Fruit fly (Drosophila melanogaster) whole organism, embryonic: ENCODE measurements around the gene Gr98b.

Experiments used
- BtbVII ChIP-seq: fragments of 200-800 bp; sonication (Bioruptor generic); optimal IDR thresholded peaks from 3 replicates; lab custom pipeline; 2017; ENCODE audit warnings: missing biosample characterization, mild to moderate bottlenecking, missing genetic modification characterization
- CG10654 ChIP-seq: fragments of 200-800 bp; sonication (Bioruptor generic); optimal IDR thresholded peaks from 2 replicates; lab custom pipeline; 2016; ENCODE audit warnings: missing biosample characterization, missing genetic modification characterization
- CG12391 ChIP-seq: fragments of 200-800 bp; sonication (Bioruptor generic); optimal IDR thresholded peaks from 3 replicates; lab custom pipeline; 2018; ENCODE audit warnings: missing biosample characterization, mild to moderate bottlenecking, missing genetic modification characterization, moderate library complexity
- CG12769 ChIP-seq: fragments of 200-800 bp; sonication (Bioruptor generic); optimal IDR thresholded peaks from 2 replicates; lab custom pipeline; 2019; ENCODE audit warnings: missing biosample characterization, mild to moderate bottlenecking, missing genetic modification characterization, moderate library complexity
- CG12942 ChIP-seq: fragments of 200-800 bp; sonication (Bioruptor generic); optimal IDR thresholded peaks from 3 replicates; lab custom pipeline; 2016; ENCODE audit warnings: missing biosample characterization, missing genetic modification characterization
- CG13296 ChIP-seq: fragments of 200-800 bp; sonication (Bioruptor generic); optimal IDR thresholded peaks from 3 replicates; lab custom pipeline; 2018; ENCODE audit warnings: missing biosample characterization, mild to moderate bottlenecking, missing genetic modification characterization
- CG14710 ChIP-seq: fragments of 200-800 bp; sonication (Bioruptor generic); optimal IDR thresholded peaks from 3 replicates; lab custom pipeline; 2019; ENCODE audit warnings: missing biosample characterization, mild to moderate bottlenecking, missing genetic modification characterization, moderate library complexity
- CG14860 ChIP-seq: fragments of 200-800 bp; sonication (Bioruptor generic); IDR thresholded peaks from 3 replicates; pipeline ENCODE4 v1.3.6; 2022; ENCODE audit warnings: missing biosample characterization, missing genetic modification characterization; ENCODE audit not compliant: partially characterized antibody
- CG15011 ChIP-seq: fragments of 200-800 bp; sonication (Bioruptor generic); optimal IDR thresholded peaks from 3 replicates; lab custom pipeline; 2018; ENCODE audit warnings: missing biosample characterization, mild to moderate bottlenecking, missing genetic modification characterization
- CG1602 ChIP-seq: fragments of 200-800 bp; sonication (Bioruptor generic); optimal IDR thresholded peaks from 3 replicates; lab custom pipeline; 2016; ENCODE audit warnings: missing biosample characterization, missing genetic modification characterization
- CG1647 ChIP-seq: fragments of 200-800 bp; sonication (Bioruptor generic); optimal IDR thresholded peaks from 3 replicates; lab custom pipeline; 2016; ENCODE audit warnings: missing biosample characterization, missing genetic modification characterization
- CG17912 ChIP-seq: fragments of 200-800 bp; sonication (Bioruptor generic); optimal IDR thresholded peaks from 2 replicates; lab custom pipeline; 2018; ENCODE audit warnings: missing biosample characterization, mild to moderate bottlenecking, missing genetic modification characterization
- CG18599 ChIP-seq: fragments of 200-800 bp; sonication (Bioruptor generic); optimal IDR thresholded peaks from 3 replicates; lab custom pipeline; 2017; ENCODE audit warnings: missing biosample characterization, missing genetic modification characterization, mild to moderate bottlenecking, moderate library complexity, missing genetic modification reagents
- CG2875 ChIP-seq: fragments of 200-800 bp; sonication (Bioruptor generic); optimal IDR thresholded peaks from 2 replicates; lab custom pipeline; 2017; ENCODE audit warnings: missing biosample characterization, mild to moderate bottlenecking, missing genetic modification characterization, missing genetic modification reagents
- CG31441 ChIP-seq: fragments of 200-800 bp; sonication (Bioruptor generic); IDR thresholded peaks from 2 replicates; pipeline ENCODE4 v1.3.6; 2022; ENCODE audit warnings: missing biosample characterization, missing genetic modification characterization
- CG32532 ChIP-seq: fragments of 200-800 bp; sonication (Bioruptor generic); IDR thresholded peaks from 2 replicates; pipeline ENCODE4 v1.3.6; 2022; ENCODE audit warnings: missing biosample characterization, missing genetic modification characterization
- CG34376 ChIP-seq: fragments of 200-800 bp; sonication (Bioruptor generic); optimal IDR thresholded peaks from 2 replicates; lab custom pipeline; 2018; ENCODE audit warnings: missing biosample characterization, mild to moderate bottlenecking, missing genetic modification characterization
- CG5953 ChIP-seq: fragments of 200-800 bp; sonication (Bioruptor generic); IDR thresholded peaks from 2 replicates; pipeline ENCODE4 v1.3.6; 2022; ENCODE audit warnings: missing biosample characterization, missing genetic modification characterization
- CG6683 ChIP-seq: fragments of 200-800 bp; sonication (Bioruptor generic); optimal IDR thresholded peaks from 2 replicates; lab custom pipeline; 2017; ENCODE audit warnings: missing biosample characterization, mild to moderate bottlenecking, missing genetic modification characterization, missing genetic modification reagents
- CG7556 ChIP-seq: fragments of 200-800 bp; sonication (Bioruptor generic); optimal IDR thresholded peaks from 2 replicates; lab custom pipeline; 2017; ENCODE audit warnings: missing biosample characterization, mild to moderate bottlenecking, missing genetic modification characterization
- CG7987 ChIP-seq: fragments of 200-800 bp; sonication (Bioruptor generic); optimal IDR thresholded peaks from 2 replicates; lab custom pipeline; 2018; ENCODE audit warnings: missing biosample characterization, mild to moderate bottlenecking, missing genetic modification characterization, moderate library complexity
- CG8924 ChIP-seq: fragments of 200-800 bp; optimal IDR thresholded peaks from 3 replicates; lab custom pipeline; 2019; ENCODE audit warnings: missing biosample characterization, mild to moderate bottlenecking, missing genetic modification characterization, moderate library complexity
- Hmr ChIP-seq: fragments of 200-800 bp; sonication (Bioruptor generic); optimal IDR thresholded peaks from 3 replicates; lab custom pipeline; 2017; ENCODE audit warnings: mild to moderate bottlenecking, missing biosample characterization, missing genetic modification reagents, missing genetic modification characterization
- Lim3 ChIP-seq: fragments of 200-800 bp; sonication (Bioruptor generic); IDR thresholded peaks from 2 replicates; pipeline ENCODE4 v1.3.6; 2022; ENCODE audit warnings: missing biosample characterization, missing genetic modification characterization
- Meics ChIP-seq: fragments of 200-800 bp; sonication (Bioruptor generic); optimal IDR thresholded peaks from 2 replicates; lab custom pipeline; 2017; ENCODE audit warnings: missing biosample characterization, mild to moderate bottlenecking, missing genetic modification characterization
- Mrtf ChIP-seq: fragments of 200-800 bp; sonication (Bioruptor generic); IDR thresholded peaks from 3 replicates; pipeline ENCODE4 v1.3.6; 2022; ENCODE audit warnings: missing biosample characterization, missing genetic modification characterization
- NfI ChIP-seq: fragments of 200-800 bp; sonication (Bioruptor generic); optimal IDR thresholded peaks from 3 replicates; lab custom pipeline; 2018; ENCODE audit warnings: missing biosample characterization, mild to moderate bottlenecking, missing genetic modification characterization, moderate library complexity
- Scr ChIP-seq: fragments of 200-800 bp; sonication (Bioruptor generic); IDR thresholded peaks from 2 replicates; pipeline ENCODE4 v1.3.6; 2022; ENCODE audit warnings: missing biosample characterization, missing genetic modification characterization; ENCODE audit not compliant: partially characterized antibody
- Usf ChIP-seq: fragments of 200-800 bp; sonication (Bioruptor generic); optimal IDR thresholded peaks from 2 replicates; lab custom pipeline; 2017; ENCODE audit warnings: missing genotype, missing biosample characterization, missing genetic modification characterization
- ato ChIP-seq: fragments of 200-800 bp; sonication (Bioruptor generic); IDR thresholded peaks from 2 replicates; pipeline ENCODE4 v1.3.6; 2022; ENCODE audit warnings: missing biosample characterization, missing genetic modification characterization; ENCODE audit not compliant: partially characterized antibody
- da ChIP-seq: fragments of 200-800 bp; sonication (Bioruptor generic); optimal IDR thresholded peaks from 2 replicates; lab custom pipeline; 2016; ENCODE audit warnings: missing biosample characterization, missing genetic modification characterization
- danr ChIP-seq: fragments of 200-800 bp; sonication (Bioruptor generic); IDR thresholded peaks from 2 replicates; pipeline ENCODE4 v1.3.6; 2022; ENCODE audit warnings: missing biosample characterization, missing genetic modification characterization
- esg ChIP-seq: fragments of 200-800 bp; sonication (Bioruptor generic); conservative IDR thresholded peaks from 2 replicates; pipeline ENCODE4 v1.3.6; 2022; ENCODE audit warnings: missing biosample characterization, missing genetic modification characterization
- ewg ChIP-seq: fragments of 200-800 bp; sonication (Bioruptor generic); optimal IDR thresholded peaks from 3 replicates; lab custom pipeline; 2017; ENCODE audit warnings: mild to moderate bottlenecking, missing biosample characterization, missing genetic modification reagents, missing genetic modification characterization
- gt ChIP-seq: fragments of 200-800 bp; sonication (Bioruptor generic); IDR thresholded peaks from 2 replicates; pipeline ENCODE4 v1.3.6; 2022; ENCODE audit warnings: missing biosample characterization, missing genetic modification characterization
- klu ChIP-seq: fragments of 200-800 bp; sonication (Bioruptor generic); IDR thresholded peaks from 2 replicates; pipeline ENCODE4 v1.3.6; 2022; ENCODE audit warnings: missing biosample characterization, missing genetic modification characterization
- knrl ChIP-seq: fragments of 200-800 bp; sonication (Bioruptor generic); IDR thresholded peaks from 3 replicates; pipeline ENCODE4 v1.3.6; 2022; ENCODE audit warnings: missing biosample characterization, missing genetic modification characterization; ENCODE audit not compliant: partially characterized antibody
- lmd ChIP-seq: fragments of 200-800 bp; sonication (Bioruptor generic); IDR thresholded peaks from 2 replicates; pipeline ENCODE4 v1.3.6; 2022; ENCODE audit warnings: missing biosample characterization, missing genetic modification characterization
- lola ChIP-seq, 3 experiments: fragments of >200 bp in 2 of 3; fragments of 200-800 bp in 1 of 3; sonication (Bioruptor generic) in 1 of 3; optimal IDR thresholded peaks; 2 replicates each; lab custom pipeline; 2017 to 2019; ENCODE audit warnings: missing biosample characterization in 3 of 3, missing genetic modification characterization in 3 of 3, mild to moderate bottlenecking in 1 of 3, moderate library complexity in 1 of 3
- mld ChIP-seq: fragments of 200-800 bp; sonication (Bioruptor generic); IDR thresholded peaks from 3 replicates; pipeline ENCODE4 v1.3.6; 2022; ENCODE audit warnings: missing biosample characterization, missing genetic modification characterization; ENCODE audit not compliant: partially characterized antibody
- nerfin-1 ChIP-seq: fragments of 200-800 bp; sonication (Bioruptor generic); optimal IDR thresholded peaks from 3 replicates; lab custom pipeline; 2019; ENCODE audit warnings: missing biosample characterization, mild to moderate bottlenecking, missing genetic modification characterization, moderate library complexity
- oc ChIP-seq: fragments of 200-800 bp; sonication (Bioruptor generic); optimal IDR thresholded peaks from 2 replicates; lab custom pipeline; 2018; ENCODE audit warnings: missing biosample characterization, mild to moderate bottlenecking, missing genetic modification characterization, moderate library complexity
- onecut ChIP-seq: fragments of 200-800 bp; sonication (Bioruptor generic); IDR thresholded peaks from 2 replicates; pipeline ENCODE4 v1.3.6; 2022; ENCODE audit warnings: missing biosample characterization, missing genetic modification characterization
- peb ChIP-seq: fragments of 200-800 bp; sonication (Bioruptor generic); IDR thresholded peaks from 2 replicates; pipeline ENCODE4 v1.3.6; 2022; ENCODE audit warnings: missing biosample characterization, missing genetic modification characterization
- salm ChIP-seq: fragments of 200-800 bp; sonication (Bioruptor generic); optimal IDR thresholded peaks from 2 replicates; lab custom pipeline; 2018; ENCODE audit warnings: missing biosample characterization, mild to moderate bottlenecking, missing genetic modification characterization
- stc ChIP-seq: fragments of 200-800 bp; sonication (Bioruptor generic); IDR thresholded peaks from 2 replicates; pipeline ENCODE4 v1.3.6; 2022; ENCODE audit warnings: missing biosample characterization, missing genetic modification characterization
- usp ChIP-seq: fragments of >200 bp; optimal IDR thresholded peaks from 2 replicates; lab custom pipeline; 2017; ENCODE audit warnings: missing biosample characterization, missing genetic modification characterization
- z ChIP-seq: fragments of 200-800 bp; sonication (Bioruptor generic); IDR thresholded peaks from 3 replicates; pipeline ENCODE4 v1.3.6; 2022; ENCODE audit warnings: missing biosample characterization, missing genetic modification characterization
- zen ChIP-seq: fragments of 200-800 bp; sonication (Bioruptor generic); optimal IDR thresholded peaks from 3 replicates; lab custom pipeline; 2018; ENCODE audit warnings: missing biosample characterization, mild to moderate bottlenecking, missing genetic modification characterization, moderate library complexity
- zfh2 ChIP-seq: fragments of 200-800 bp; sonication (Bioruptor generic); optimal IDR thresholded peaks from 2 replicates; lab custom pipeline; 2016; ENCODE audit warnings: missing biosample characterization, missing genetic modification characterization

Gene Gr98b

DNA sequence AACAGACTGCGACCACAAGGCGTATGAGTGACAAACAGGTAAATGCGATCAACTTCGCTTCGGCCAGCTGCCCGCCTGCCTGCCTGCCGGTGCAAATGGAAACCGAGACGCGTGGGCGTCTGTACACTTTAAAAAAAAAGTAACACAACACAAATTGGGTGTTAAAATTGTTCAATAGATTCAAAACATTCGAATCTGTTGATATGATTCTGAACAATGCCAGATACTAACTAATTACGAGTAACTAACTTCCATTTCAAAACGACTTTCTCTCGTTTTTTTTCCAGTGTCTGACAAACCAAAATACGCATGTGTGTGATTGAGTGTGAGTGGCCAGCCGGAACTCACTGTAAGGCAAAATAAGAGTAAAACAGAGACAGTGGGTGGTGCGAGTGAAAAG, 27.4 kb downstream of the Gr98b start (continued):
- TF ChIP-seq Scr, result no peak
- TF ChIP-seq lola (GFP tag; optimal IDR thresholded peaks at IDR 0.05; lab: Kevin White, UChicago), result no peak
- no peak for TF ChIP-seq usp (GFP tag; lab: Kevin White, UChicago)
- TF ChIP-seq CG7987 (GFP tag; lab: Kevin White, UChicago), result peak; percentile 76
- no peak for TF ChIP-seq Usf
- peak; percentile 48 for TF ChIP-seq CG2875 (GFP tag; lab: Kevin White, UChicago)
- TF ChIP-seq Lim3, result peak; percentile 56; the same call in 1 of the 2 replicates
- peak; percentile 49 for TF ChIP-seq ewg (GFP tag; lab: Kevin White, UChicago)
- TF ChIP-seq klu (GFP tag; lab: Robert Waterston, UW), result peak; percentile 87
- TF ChIP-seq esg (GFP tag; lab: Robert Waterston, UW), result peak; percentile 91
- peak; percentile 90 for TF ChIP-seq Mrtf (GFP tag; lab: Robert Waterston, UW)
- TF ChIP-seq CG12769 (tag; lab: Kevin White, UChicago), result peak; percentile 85
- TF ChIP-seq CG12391 (tag; lab: Kevin White, UChicago), result peak; percentile 77
- TF ChIP-seq salm (tag; lab: Kevin White, UChicago), result peak; percentile 25
- TF ChIP-seq ato (GFP tag; lab: Robert Waterston, UW), result no peak
- peak; percentile 75 for TF ChIP-seq CG34376
- no peak for TF ChIP-seq oc
- TF ChIP-seq CG31441 (GFP tag; lab: Robert Waterston, UW), result no peak; the same call in 1 of the 2 replicates
- TF ChIP-seq mld (GFP tag; lab: Robert Waterston, UW), result no peak
- TF ChIP-seq onecut (GFP tag; lab: Robert Waterston, UW), result peak; percentile 82
- peak; percentile 69 for TF ChIP-seq NfI (GFP tag; lab: Kevin White, UChicago)
- TF ChIP-seq Meics (GFP tag; lab: Kevin White, UChicago), result peak; percentile 92
- peak; percentile 94 for TF ChIP-seq CG32532 (GFP tag; lab: Robert Waterston, UW)
- TF ChIP-seq CG10654 (GFP tag; lab: Kevin White, UChicago), result peak; percentile 86
- TF ChIP-seq CG5953, result peak; percentile 84
- peak; percentile 75; the same call in 2 of the 3 replicates for TF ChIP-seq z (GFP tag; lab: Robert Waterston, UW)
- peak; percentile 71 for TF ChIP-seq CG12942 (GFP tag; lab: Kevin White, UChicago)
- TF ChIP-seq Hmr (GFP tag; lab: Kevin White, UChicago), result peak; percentile 81
- TF ChIP-seq CG14860, result no peak
- peak; percentile 78 for TF ChIP-seq CG15011 (GFP tag; lab: Kevin White, UChicago)
- TF ChIP-seq CG1647, result peak; percentile 88
- peak; percentile 88 for TF ChIP-seq danr
- peak; percentile 85 for TF ChIP-seq zen (tag; lab: Kevin White, UChicago)
- TF ChIP-seq zfh2, result peak; percentile 81
- peak; percentile 82 for TF ChIP-seq stc (GFP tag; lab: Robert Waterston, UW)
- TF ChIP-seq CG14710 (tag; lab: Kevin White, UChicago), result peak; percentile 56
- TF ChIP-seq CG6683 (GFP tag; lab: Kevin White, UChicago), result peak; percentile 84
- TF ChIP-seq lmd (GFP tag; lab: Robert Waterston, UW), result peak; percentile 90
- TF ChIP-seq CG13296 (GFP tag; lab: Kevin White, UChicago), result peak; percentile 92
- TF ChIP-seq CG1602 (GFP tag; lab: Kevin White, UChicago), result peak; percentile 46
- peak; percentile 78 for TF ChIP-seq peb
- TF ChIP-seq knrl (GFP tag; lab: Robert Waterston, UW), result no peak
- peak; percentile 86 for TF ChIP-seq CG8924
- TF ChIP-seq CG7556, result peak; percentile 73
- TF ChIP-seq gt (GFP tag; lab: Robert Waterston, UW), result 0 out of 2 replicates have a peak, but pooled peaks have one; percentile 47
- peak; percentile 82 for TF ChIP-seq nerfin-1 (tag; lab: Kevin White, UChicago)
- TF ChIP-seq CG18599 (GFP tag; lab: Kevin White, UChicago), result peak; percentile 95
- peak; percentile 63 for TF ChIP-seq da (GFP tag; lab: Kevin White, UChicago)
- peak; percentile 88 for TF ChIP-seq BtbVII
- TF ChIP-seq CG17912, result no peak
